Worm (Caenorhabditis elegans) whole organism, young adult: Measurements from ENCODE around the gene C01B9.1.
A peak's percentile ranks its signal among the peaks of the same experiment; 100 is the strongest.

Experiments used
- B0019.2 ChIP-seq: fragments of 200-800 bp; sonication (Bioruptor generic); conservative IDR thresholded peaks from 2 replicates; pipeline ENCODE4 v1.3.6; 2022; ENCODE audit warnings: missing genetic modification reagents, missing genetic modification characterization, missing compliant biosample characterization
- B0035.1 ChIP-seq: sonication (generic microtip); optimal IDR thresholded peaks from 2 replicates; lab custom pipeline; 2016; ENCODE audit warnings: missing genetic modification characterization, mild to moderate bottlenecking, missing compliant biosample characterization, missing genotype, missing genetic modification reagents
- F33H1.4 ChIP-seq: fragments of 200-800 bp; sonication (Bioruptor generic); IDR thresholded peaks from 2 replicates; pipeline ENCODE4 v1.3.6; 2022; ENCODE audit warnings: missing genetic modification reagents, missing genetic modification characterization, missing compliant biosample characterization
- F37B4.10 ChIP-seq: fragments of 200-800 bp; sonication (Bioruptor generic); IDR thresholded peaks from 2 replicates; pipeline ENCODE4 v1.3.6; 2022; ENCODE audit warnings: missing genetic modification characterization, missing compliant biosample characterization
- F39B2.1 ChIP-seq: fragments of 200-800 bp; sonication (Bioruptor generic); IDR thresholded peaks from 2 replicates; pipeline ENCODE4 v1.3.6; 2022; ENCODE audit warnings: missing genetic modification reagents, missing genetic modification characterization, missing compliant biosample characterization
- F52B5.7 ChIP-seq: sonication (generic microtip); optimal IDR thresholded peaks from 2 replicates; lab custom pipeline; 2016; ENCODE audit warnings: mild to moderate bottlenecking, missing genetic modification characterization, missing compliant biosample characterization
- F57C9.4 ChIP-seq: sonication (generic microtip); optimal IDR thresholded peaks from 2 replicates; lab custom pipeline; 2017; ENCODE audit warnings: mild to moderate bottlenecking, missing genetic modification characterization, missing compliant biosample characterization
- K11D2.4 ChIP-seq: fragments of 200-800 bp; sonication (Bioruptor generic); IDR thresholded peaks from 2 replicates; pipeline ENCODE4 v1.3.6; 2022; ENCODE audit warnings: missing genetic modification reagents, missing genetic modification characterization, missing compliant biosample characterization
- T26A5.8 ChIP-seq: sonication (generic microtip); optimal IDR thresholded peaks from 2 replicates; lab custom pipeline; 2016; ENCODE audit warnings: missing genetic modification characterization, missing compliant biosample characterization
- Y53G8AR.9 ChIP-seq: fragments of 200-800 bp; sonication (Bioruptor generic); conservative IDR thresholded peaks from 2 replicates; pipeline ENCODE4 v1.3.6; 2022; ENCODE audit warnings: missing genetic modification reagents, missing genetic modification characterization, missing compliant biosample characterization
- aptf-2 ChIP-seq: fragments of 200-800 bp; sonication (Bioruptor generic); conservative IDR thresholded peaks from 2 replicates; pipeline ENCODE4 v1.3.6; 2022; ENCODE audit warnings: missing genetic modification reagents, missing genetic modification characterization, missing compliant biosample characterization
- aptf-3 ChIP-seq: fragments of 200-800 bp; sonication (Bioruptor generic); IDR thresholded peaks from 2 replicates; pipeline ENCODE4 v1.3.6; 2022; ENCODE audit warnings: missing genetic modification characterization, missing compliant biosample characterization
- bed-2 ChIP-seq: fragments of 200-800 bp; sonication (Bioruptor generic); IDR thresholded peaks from 2 replicates; pipeline ENCODE4 v1.3.6; 2022; ENCODE audit warnings: missing genetic modification reagents, missing genetic modification characterization, missing compliant biosample characterization
- ceh-100 ChIP-seq: fragments of 200-800 bp; sonication (Bioruptor generic); IDR thresholded peaks from 2 replicates; pipeline ENCODE4 v1.3.6; 2022; ENCODE audit warnings: missing genetic modification reagents, missing genetic modification characterization, missing compliant biosample characterization
- ceh-40 ChIP-seq: fragments of 200-800 bp; sonication (Bioruptor generic); IDR thresholded peaks from 2 replicates; pipeline ENCODE4 v1.3.6; 2022; ENCODE audit warnings: missing genetic modification characterization, missing compliant biosample characterization
- ceh-58 ChIP-seq: fragments of 200-800 bp; sonication (Bioruptor generic); IDR thresholded peaks from 2 replicates; pipeline ENCODE4 v1.3.6; 2022; ENCODE audit warnings: missing genetic modification characterization, missing compliant biosample characterization
- egl-18 ChIP-seq: fragments of 200-800 bp; sonication (Bioruptor generic); IDR thresholded peaks from 2 replicates; pipeline ENCODE4 v1.3.6; 2022; ENCODE audit warnings: missing genetic modification reagents, missing genetic modification characterization, missing compliant biosample characterization
- egl-44 ChIP-seq: fragments of 200-800 bp; sonication (Bioruptor generic); IDR thresholded peaks from 2 replicates; pipeline ENCODE4 v1.3.6; 2022; ENCODE audit warnings: missing genetic modification reagents, missing genetic modification characterization, missing compliant biosample characterization
- egrh-3 ChIP-seq: fragments of 200-800 bp; sonication (Bioruptor generic); IDR thresholded peaks from 2 replicates; pipeline ENCODE4 v1.3.6; 2022; ENCODE audit warnings: missing genetic modification reagents, missing genetic modification characterization, missing compliant biosample characterization
- fkh-3 ChIP-seq: sonication (generic microtip); optimal IDR thresholded peaks from 2 replicates; lab custom pipeline; 2016; ENCODE audit warnings: mild to moderate bottlenecking, missing genetic modification characterization, missing compliant biosample characterization
- hlh-12 ChIP-seq: sonication (generic microtip); optimal IDR thresholded peaks from 2 replicates; lab custom pipeline; 2016; ENCODE audit warnings: missing genetic modification characterization, missing compliant biosample characterization
- hrde-1 ChIP-seq: sonication (generic microtip); optimal IDR thresholded peaks from 2 replicates; lab custom pipeline; 2016; ENCODE audit warnings: missing genetic modification characterization, mild to moderate bottlenecking, missing compliant biosample characterization, moderate library complexity, missing genotype, missing genetic modification reagents, borderline replicate concordance
- let-526 ChIP-seq: fragments of 200-800 bp; sonication (Bioruptor generic); IDR thresholded peaks from 2 replicates; pipeline ENCODE4 v1.3.6; 2022; ENCODE audit warnings: missing genetic modification reagents, missing genetic modification characterization, missing compliant biosample characterization
- lin-40 ChIP-seq: sonication (generic microtip); optimal IDR thresholded peaks from 2 replicates; lab custom pipeline; 2016; ENCODE audit warnings: missing genetic modification characterization, mild to moderate bottlenecking, missing compliant biosample characterization, missing genotype, missing genetic modification reagents
- mel-28 ChIP-seq: sonication (generic microtip); optimal IDR thresholded peaks from 2 replicates; lab custom pipeline; 2016; ENCODE audit warnings: borderline replicate concordance, mild to moderate bottlenecking, missing genetic modification characterization, missing compliant biosample characterization
- nfya-2 ChIP-seq: fragments of 200-800 bp; sonication (Bioruptor generic); IDR thresholded peaks from 2 replicates; pipeline ENCODE4 v1.3.6; 2022; ENCODE audit warnings: missing genetic modification reagents, missing genetic modification characterization, missing compliant biosample characterization
- nhr-120 ChIP-seq: fragments of 200-800 bp; sonication (Bioruptor generic); IDR thresholded peaks from 2 replicates; pipeline ENCODE4 v1.3.6; 2022; ENCODE audit warnings: missing genetic modification characterization, missing compliant biosample characterization
- nhr-179 ChIP-seq: sonication (generic microtip); optimal IDR thresholded peaks from 2 replicates; lab custom pipeline; 2016; ENCODE audit warnings: mild to moderate bottlenecking, missing genetic modification characterization, missing compliant biosample characterization
- nhr-27 ChIP-seq: fragments of 200-800 bp; sonication (Bioruptor generic); optimal IDR thresholded peaks from 2 replicates; lab custom pipeline; 2018; ENCODE audit warnings: mild to moderate bottlenecking, missing genetic modification characterization, moderate library complexity, missing compliant biosample characterization
- snpc-4 ChIP-seq, 5 experiments: fragments of 150-350 bp in 1 of 5; sonication (generic microtip) in 4 of 5; optimal IDR thresholded peaks; 2 replicates each; lab custom pipeline; 2014 to 2018; ENCODE audit warnings: missing genetic modification characterization in 5 of 5, missing biosample characterization in 3 of 5, antibody characterized with exemption in 2 of 5, mild to moderate bottlenecking in 2 of 5, missing compliant biosample characterization in 2 of 5, missing genotype in 2 of 5, moderate library complexity in 2 of 5, missing genetic modification reagents in 1 of 5
- tlf-1 ChIP-seq: fragments of 200-800 bp; sonication (Bioruptor generic); optimal IDR thresholded peaks from 2 replicates; lab custom pipeline; 2018; ENCODE audit warnings: mild to moderate bottlenecking, missing genetic modification characterization, missing compliant biosample characterization
- zfh-2 ChIP-seq: fragments of 200-800 bp; sonication (Bioruptor generic); conservative IDR thresholded peaks from 2 replicates; pipeline ENCODE4 v1.3.6; 2022; ENCODE audit warnings: missing genetic modification reagents, missing genetic modification characterization, missing compliant biosample characterization
- ztf-22 ChIP-seq: fragments of 200-800 bp; sonication (Bioruptor generic); optimal IDR thresholded peaks from 2 replicates; lab custom pipeline; 2018; ENCODE audit warnings: mild to moderate bottlenecking, missing genetic modification characterization, moderate library complexity, missing compliant biosample characterization
- ztf-3 ChIP-seq: fragments of 200-800 bp; sonication (Bioruptor generic); optimal IDR thresholded peaks from 2 replicates; lab custom pipeline; 2018; ENCODE audit warnings: mild to moderate bottlenecking, missing genetic modification characterization, missing compliant biosample characterization

The C01B9.1 gene

DNA sequence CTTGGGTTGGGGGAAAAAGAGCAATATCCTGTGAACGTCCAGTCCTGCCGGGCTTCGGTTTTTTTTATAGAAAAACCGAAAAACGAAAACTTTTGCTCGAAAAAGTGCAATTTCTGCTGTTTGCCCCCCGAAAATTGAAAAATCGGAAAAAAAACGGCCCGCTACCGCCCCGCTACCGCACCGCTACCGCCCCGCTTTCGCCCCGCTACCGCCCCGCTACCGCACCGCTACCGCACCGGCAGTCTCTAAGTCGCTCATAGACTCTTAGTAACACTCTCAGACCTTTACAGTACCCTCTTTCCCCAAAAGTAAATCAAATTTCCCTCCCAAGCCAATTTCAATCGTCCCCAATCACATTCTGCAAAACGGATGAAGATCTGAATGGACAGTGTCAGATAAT is 23.8 kb downstream of the C01B9.1 start:
- TF ChIP-seq tlf-1 (GFP tag; lab: Kevin White, UChicago) (no peak), zfh-2 (GFP tag; lab: Robert Waterston, UW) (peak; percentile 79), ztf-3 (GFP tag; lab: Kevin White, UChicago) (no peak), ceh-58 (no peak), egrh-3 (GFP tag; lab: Robert Waterston, UW) (peak; percentile 50; the same call in 1 of the 2 replicates), B0019.2 (no peak)
- TF ChIP-seq, all 124 proteins: peak for 2

DNA sequence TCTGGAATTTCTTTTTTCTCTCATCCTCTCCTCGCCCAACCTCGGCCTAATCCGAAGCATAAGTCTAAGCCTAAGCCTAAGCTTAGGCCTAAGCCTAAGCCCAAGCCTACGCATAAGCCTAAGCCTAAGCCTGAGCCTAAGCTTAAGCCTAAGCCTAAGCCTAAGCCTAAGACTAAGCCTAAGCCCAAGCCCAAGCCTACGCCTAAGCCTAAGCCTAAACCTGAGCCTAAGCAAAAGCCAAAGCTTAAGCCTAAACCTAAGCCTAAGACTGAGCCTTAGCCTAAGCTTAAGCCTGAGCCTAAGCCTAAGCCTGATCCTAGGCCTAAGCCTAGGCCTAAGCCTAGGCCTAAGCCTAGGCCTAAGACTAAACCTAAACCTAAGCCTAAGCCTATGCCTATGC is 24.9 kb downstream of the C01B9.1 start:
- TF ChIP-seq F52B5.7 = no peak
- TF ChIP-seq ceh-58 = no peak
- no peak for TF ChIP-seq hrde-1 (tag; lab: Kevin White, UChicago)
- no peak for TF ChIP-seq Y53G8AR.9 (GFP tag; lab: Robert Waterston, UW)
- TF ChIP-seq aptf-2 (GFP tag; lab: Robert Waterston, UW) = no peak
- no peak for TF ChIP-seq F57C9.4 (tag; lab: Kevin White, UChicago)
- TF ChIP-seq bed-2 = no peak
- TF ChIP-seq zfh-2 (GFP tag; lab: Robert Waterston, UW) = no peak
- TF ChIP-seq nfya-2 (GFP tag; lab: Robert Waterston, UW) = no peak

DNA sequence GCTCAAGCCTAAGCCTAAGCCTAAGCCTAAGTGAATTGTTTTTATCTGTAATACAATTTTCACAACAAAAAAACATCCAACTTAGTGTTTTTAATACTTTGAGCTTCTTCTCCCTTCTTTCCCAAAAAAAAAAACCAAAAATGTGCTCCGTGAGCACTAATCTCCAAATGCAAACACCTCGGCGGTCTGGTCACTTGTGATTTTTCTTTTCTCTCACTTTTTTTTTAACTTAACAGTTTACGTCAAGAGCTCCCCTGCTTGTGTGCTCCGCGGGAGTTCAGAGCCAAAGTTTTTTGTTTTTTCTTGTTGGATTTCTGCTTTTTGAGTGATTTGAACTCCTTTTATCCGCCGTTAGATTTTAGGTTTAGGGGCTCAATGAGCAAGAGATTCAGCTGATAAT is 34.9 kb downstream of the C01B9.1 start:
- TF ChIP-seq ceh-40 (GFP tag; lab: Robert Waterston, UW) (no peak), F39B2.1 (GFP tag; lab: Robert Waterston, UW) (no peak), aptf-2 (GFP tag; lab: Robert Waterston, UW) (no peak), aptf-3 (GFP tag; lab: Robert Waterston, UW) (no peak), ztf-22 (GFP tag; lab: Kevin White, UChicago) (no peak), F52B5.7 (no peak), B0035.1 (tag; lab: Kevin White, UChicago) (no peak), ceh-100 (GFP tag; lab: Robert Waterston, UW) (no peak), hlh-12 (tag; lab: Kevin White, UChicago) (no peak), egl-44 (no peak), F33H1.4 (GFP tag; lab: Robert Waterston, UW) (no peak), lin-40 (tag; lab: Kevin White, UChicago) (no peak), K11D2.4 (GFP tag; lab: Robert Waterston, UW) (no peak), T26A5.8 (tag; lab: Kevin White, UChicago) (no peak), fkh-3 (tag; lab: Kevin White, UChicago) (no peak), mel-28 (no peak), nfya-2 (GFP tag; lab: Robert Waterston, UW) (no peak), egrh-3 (GFP tag; lab: Robert Waterston, UW) (no peak)

DNA sequence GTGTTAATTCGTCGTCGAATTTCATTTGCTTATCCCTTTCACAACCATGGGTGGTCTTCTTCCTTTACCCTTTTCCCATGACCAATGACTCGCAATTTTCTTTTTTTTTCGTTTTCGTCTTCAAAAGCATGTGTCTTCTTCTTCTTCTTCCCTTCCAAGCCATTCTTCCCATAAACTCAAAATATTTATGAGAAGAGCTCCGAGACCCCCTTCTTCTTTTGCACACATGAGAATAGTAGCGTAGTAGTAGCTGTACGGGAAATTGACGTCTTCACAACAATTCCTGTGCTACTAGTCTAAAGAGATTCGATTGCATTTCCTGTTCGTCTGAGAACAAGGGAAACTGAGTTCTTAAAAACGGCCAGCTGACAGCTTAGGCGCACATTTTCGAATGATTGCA is 41.0 kb downstream of the C01B9.1 start:
- TF ChIP-seq nhr-120 (GFP tag; lab: Robert Waterston, UW) (no peak), nhr-179 (no peak), mel-28 (no peak), let-526 (GFP tag; lab: Robert Waterston, UW) (no peak), F37B4.10 (GFP tag; lab: Robert Waterston, UW) (no peak), nhr-27 (tag; lab: Kevin White, UChicago) (no peak), K11D2.4 (GFP tag; lab: Robert Waterston, UW) (no peak), ceh-58 (no peak)
- TF ChIP-seq, all 124 proteins: peak for 0

DNA sequence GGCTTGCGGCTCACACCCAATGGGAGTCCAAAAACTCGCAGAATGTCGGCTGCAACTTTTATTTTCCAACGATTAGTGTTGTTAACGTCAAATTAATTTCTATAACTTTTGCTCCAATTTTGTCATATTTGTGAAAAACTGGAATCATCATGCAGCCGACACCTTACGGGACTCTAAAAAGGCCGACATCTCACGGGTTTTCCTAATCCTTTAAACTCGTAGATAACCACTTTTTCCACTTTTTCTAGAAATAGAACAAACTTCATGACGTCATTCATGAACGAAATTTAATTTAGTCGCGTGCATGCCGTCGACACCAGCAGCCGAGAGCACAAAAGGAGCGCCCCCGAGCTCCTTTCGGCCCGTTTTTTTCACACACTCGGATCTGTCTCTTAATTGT is 42.0 kb downstream of the C01B9.1 start:
- TF ChIP-seq egl-18 (no peak), snpc-4 (GFP tag; optimal IDR thresholded peaks at IDR 0.05; lab: Kevin White, UChicago) (no peak), snpc-4 (tag; optimal IDR thresholded peaks at IDR 0.05; lab: Kevin White, UChicago) (peak in 2 of 4 experiments; percentile 59 to 65)
